Fruit fly (Drosophila melanogaster): ENCODE results near the gene CG5973.
A peak's percentile ranks its signal among the peaks of the same experiment; 100 is the strongest.

The CG5973 gene

dm6 chr2L:7437325-7437707 lies at the start of gene CG5973:
TSS of gene CG5973 (plus strand) at chr2L:7437492.
- TF ChIP-seq CG17801 (GFP tag; optimal IDR thresholded peaks at IDR 0.05; ENCODE audit: partially characterized antibody): peak; percentile 29

- no peak for TF ChIP-seq CG17801 (GFP tag; optimal IDR thresholded peaks at IDR 0.05; ENCODE audit: partially characterized antibody)
Measured at dm6 chr2L:7387813-7388558, 49.3 kb upstream of the CG5973 start, which contains the start of the genes CG5149 and gudu. TSS of gene CG5149 (minus strand) at chr2L:7388253. TSS of gene gudu (plus strand) at chr2L:7388508.

dm6 chr2L:7395813-7396212 lies 41.5 kb upstream of the CG5973 start:
- TF ChIP-seq CG17801 (GFP tag; optimal IDR thresholded peaks at IDR 0.05; ENCODE audit: partially characterized antibody): peak; percentile 65

dm6 chr2L:7396962-7397361 lies 40.3 kb upstream of the CG5973 start:
- TF ChIP-seq CG17801 (GFP tag; optimal IDR thresholded peaks at IDR 0.05; ENCODE audit: partially characterized antibody): no peak

- TF ChIP-seq CG17801 (GFP tag; optimal IDR thresholded peaks at IDR 0.05; ENCODE audit: partially characterized antibody): no peak
Measured at dm6 chr2L:7397746-7398145, 39.5 kb upstream of the CG5973 start.

dm6 chr2L:7398528-7398927 lies 38.8 kb upstream of the CG5973 start, which contains the start of gene CG5160:
TSS of gene CG5160 (minus strand) at chr2L:7398750.
- TF ChIP-seq CG17801 (GFP tag; optimal IDR thresholded peaks at IDR 0.05; ENCODE audit: partially characterized antibody): no peak

dm6 chr2L:7401025-7401424 lies 36.3 kb upstream of the CG5973 start, which contains the start of gene CG5171:
TSS of gene CG5171 (plus strand) at chr2L:7401335.
- no peak for TF ChIP-seq CG17801 (GFP tag; optimal IDR thresholded peaks at IDR 0.05; ENCODE audit: partially characterized antibody)

- no peak for TF ChIP-seq CG17801 (GFP tag; optimal IDR thresholded peaks at IDR 0.05; ENCODE audit: partially characterized antibody)
Measured at dm6 chr2L:7401627-7402026, 35.7 kb upstream of the CG5973 start.

- TF ChIP-seq CG17801 (GFP tag; optimal IDR thresholded peaks at IDR 0.05; ENCODE audit: partially characterized antibody): no peak
Measured at dm6 chr2L:7404923-7405322, 32.4 kb upstream of the CG5973 start, which contains the start of gene CG5177. TSS of gene CG5177 (plus strand) at chr2L:7405227.

dm6 chr2L:7407638-7408037 lies 29.7 kb upstream of the CG5973 start:
- TF ChIP-seq CG17801 (GFP tag; optimal IDR thresholded peaks at IDR 0.05; ENCODE audit: partially characterized antibody): no peak

dm6 chr2L:7409007-7409406 lies 28.3 kb upstream of the CG5973 start:
- no peak for TF ChIP-seq CG17801 (GFP tag; optimal IDR thresholded peaks at IDR 0.05; ENCODE audit: partially characterized antibody)

dm6 chr2L:7409602-7410001 lies 27.7 kb upstream of the CG5973 start, which contains the start of gene CG5181:
TSS of gene CG5181 (minus strand) at chr2L:7409809.
- no peak for TF ChIP-seq CG17801 (GFP tag; optimal IDR thresholded peaks at IDR 0.05; ENCODE audit: partially characterized antibody)

dm6 chr2L:7410609-7411008 lies 26.7 kb upstream of the CG5973 start, which contains the start of gene CG15818:
TSS of gene CG15818 (plus strand) at chr2L:7410909.
- TF ChIP-seq CG17801 (GFP tag; optimal IDR thresholded peaks at IDR 0.05; ENCODE audit: partially characterized antibody): no peak

dm6 chr2L:7411947-7412621 lies 25.2 kb upstream of the CG5973 start, which contains the start of gene chm:
TSS of gene chm (plus strand) at chr2L:7412417.
- no peak for TF ChIP-seq CG17801 (GFP tag; optimal IDR thresholded peaks at IDR 0.05; ENCODE audit: partially characterized antibody)

- peak; percentile 61 for TF ChIP-seq CG17801 (GFP tag; optimal IDR thresholded peaks at IDR 0.05; ENCODE audit: partially characterized antibody)
Measured at dm6 chr2L:7418148-7418988, 18.9 kb upstream of the CG5973 start.

Data from ovary, adult (tissue).